Worm (Caenorhabditis elegans) whole organism, early embryonic: ENCODE data around the gene T07F12.4.

Experiments used
- F13C5.2 ChIP-seq: sonication (generic microtip); optimal IDR thresholded peaks from 2 replicates; lab custom pipeline; 2017; ENCODE audit warnings: mild to moderate bottlenecking, missing genetic modification characterization, inconsistent platforms, missing compliant biosample characterization
- ama-1 ChIP-seq: fragments of 150-350 bp; optimal IDR thresholded peaks from 2 replicates; lab custom pipeline; 2014
- ets-7 ChIP-seq: sonication (generic microtip); optimal IDR thresholded peaks from 2 replicates; lab custom pipeline; 2016; ENCODE audit warnings: missing genotype, missing genetic modification characterization, missing compliant biosample characterization
- flt-1 ChIP-seq: fragments of 200-800 bp; sonication (Bioruptor generic); IDR thresholded peaks from 2 replicates; pipeline ENCODE4 v1.3.6; 2022; ENCODE audit warnings: missing genetic modification characterization, missing compliant biosample characterization
- hmbx-1 ChIP-seq: sonication (generic microtip); optimal IDR thresholded peaks from 2 replicates; lab custom pipeline; 2016; ENCODE audit warnings: mild to moderate bottlenecking, missing genetic modification characterization, missing compliant biosample characterization
- hnd-1 ChIP-seq: sonication (generic microtip); optimal IDR thresholded peaks from 2 replicates; lab custom pipeline; 2016; ENCODE audit warnings: missing genetic modification characterization, missing compliant biosample characterization
- sea-1 ChIP-seq: fragments of 200-800 bp; sonication (Bioruptor generic); conservative IDR thresholded peaks from 2 replicates; pipeline ENCODE4 v1.3.6; 2022; ENCODE audit warnings: missing genetic modification characterization, missing compliant biosample characterization
- tbx-11 ChIP-seq: fragments of 200-800 bp; sonication (Bioruptor generic); IDR thresholded peaks from 2 replicates; pipeline ENCODE4 v1.3.6; 2022; ENCODE audit warnings: missing genetic modification characterization, missing compliant biosample characterization
- tbx-37 ChIP-seq: fragments of 200-800 bp; sonication (Bioruptor generic); conservative IDR thresholded peaks from 2 replicates; pipeline ENCODE4 v1.3.6; 2022; ENCODE audit warnings: missing genetic modification reagents, missing genetic modification characterization, missing compliant biosample characterization

DNA sequence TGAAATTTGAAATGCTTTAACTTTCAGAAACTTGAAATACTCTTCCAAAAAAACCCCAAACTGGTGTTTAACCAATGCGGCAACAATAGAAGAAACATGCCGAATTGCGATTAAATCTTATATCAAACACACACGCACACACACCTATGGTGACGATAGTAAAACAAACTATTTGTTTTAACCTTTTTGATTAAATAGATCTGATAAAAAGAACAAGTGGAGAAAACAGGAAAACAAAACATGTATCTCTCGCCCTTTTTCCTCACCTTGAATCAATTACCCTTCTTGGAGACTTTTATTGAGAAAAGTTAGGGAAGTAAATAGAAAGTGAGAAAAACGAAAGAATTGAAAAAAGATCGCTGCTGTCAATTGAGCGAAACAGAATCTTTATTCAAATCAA lies 39.2 kb downstream of the T07F12.4 start:
- TF ChIP-seq flt-1 (GFP tag; lab: Robert Waterston, UW) (no peak), hnd-1 (tag; lab: Kevin White, UChicago) (no peak), sea-1 (GFP tag; lab: Robert Waterston, UW) (no peak), hmbx-1 (tag; lab: Kevin White, UChicago) (no peak), F13C5.2 (tag; lab: Kevin White, UChicago) (no peak), ama-1 (lab: Kevin White, UChicago) (no peak), tbx-37 (GFP tag; lab: Robert Waterston, UW) (no peak), ets-7 (tag; lab: Kevin White, UChicago) (no peak), tbx-11 (GFP tag; lab: Robert Waterston, UW) (no peak)
